Worm (Caenorhabditis elegans) whole organism, young adult: ENCODE data around the gene Y15E3A.3.

Source experiments
- F57C9.4 ChIP-seq: sonication (generic microtip); optimal IDR thresholded peaks from 2 replicates; lab custom pipeline; 2017; ENCODE audit warnings: mild to moderate bottlenecking, missing genetic modification characterization, missing compliant biosample characterization
- Y53G8AR.9 ChIP-seq: fragments of 200-800 bp; sonication (Bioruptor generic); conservative IDR thresholded peaks from 2 replicates; pipeline ENCODE4 v1.3.6; 2022; ENCODE audit warnings: missing genetic modification reagents, missing genetic modification characterization, missing compliant biosample characterization
- atf-7 ChIP-seq: sonication (generic microtip); optimal IDR thresholded peaks from 2 replicates; lab custom pipeline; 2017; ENCODE audit warnings: mild to moderate bottlenecking, missing genetic modification characterization, missing compliant biosample characterization
- hsf-1 ChIP-seq: fragments of 200-800 bp; sonication (Bioruptor generic); IDR thresholded peaks from 2 replicates; pipeline ENCODE4 v1.3.6; 2022; ENCODE audit warnings: missing genetic modification reagents, missing genetic modification characterization, missing compliant biosample characterization
- lsl-1 ChIP-seq: fragments of 200-800 bp; sonication (Bioruptor generic); optimal IDR thresholded peaks from 2 replicates; lab custom pipeline; 2018; ENCODE audit warnings: mild to moderate bottlenecking, missing genetic modification characterization, moderate library complexity, missing compliant biosample characterization
- ztf-26 ChIP-seq: sonication (generic microtip); optimal IDR thresholded peaks from 2 replicates; lab custom pipeline; 2017; ENCODE audit warnings: missing genetic modification characterization, missing compliant biosample characterization

DNA sequence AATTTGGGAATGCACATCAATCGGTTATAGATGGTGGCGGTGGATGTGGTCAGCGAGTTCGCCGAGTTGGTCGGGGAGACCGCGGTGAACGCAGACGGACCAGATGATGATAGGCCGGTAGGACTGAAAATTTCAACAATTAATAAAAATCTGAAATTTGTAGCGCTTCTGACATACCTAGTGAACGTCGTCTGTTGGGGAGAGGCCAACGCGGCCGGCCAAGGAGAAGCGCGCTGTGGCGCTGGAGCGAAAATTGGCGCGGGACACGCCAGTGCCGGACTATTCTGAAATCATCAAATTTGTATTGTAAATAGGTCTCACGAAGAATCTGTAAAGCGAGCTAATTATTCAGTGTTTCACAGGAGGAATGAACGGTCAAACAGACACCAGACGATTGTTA is 47.2 kb upstream of the Y15E3A.3 start:
- TF ChIP-seq F57C9.4 (tag; lab: Kevin White, UChicago), result no peak
- TF ChIP-seq ztf-26, result no peak
- TF ChIP-seq Y53G8AR.9 (GFP tag; lab: Robert Waterston, UW), result no peak
- TF ChIP-seq hsf-1 (GFP tag; lab: Robert Waterston, UW), result no peak
- no peak for TF ChIP-seq atf-7 (tag; lab: Kevin White, UChicago)
- no peak for TF ChIP-seq lsl-1 (GFP tag; lab: Kevin White, UChicago)
